Fruit fly (Drosophila melanogaster): ENCODE data around the gene png.

Gene png

dm6 chrX:1341944-1342392 is 15.4 kb downstream of the png start, which contains the start of gene Naa30A (continued):
- TF ChIP-seq trem (tag; optimal IDR thresholded peaks at IDR 0.05) (peak; percentile 51), CG10462 (GFP tag; optimal IDR thresholded peaks at IDR 0.05) (no peak), ssp (GFP tag; IDR thresholded peaks at IDR 0.05) (no peak), CG15696 (tag; optimal IDR thresholded peaks at IDR 0.05) (no peak), CG12659 (GFP tag; optimal IDR thresholded peaks at IDR 0.05) (peak; percentile 33), CG12219 (GFP tag; optimal IDR thresholded peaks at IDR 0.05) (no peak), CG11560 (tag; IDR thresholded peaks at IDR 0.05) (peak; percentile 26; the same call in 1 of the 3 replicates), ftz-f1 (GFP tag; optimal IDR thresholded peaks at IDR 0.05) (no peak), grn (GFP tag; optimal IDR thresholded peaks at IDR 0.05) (no peak), Doc3 (GFP tag; IDR thresholded peaks at IDR 0.05; ENCODE audit: partially characterized antibody) (peak; percentile 90), PHDP (tag; optimal IDR thresholded peaks at IDR 0.05) (peak; percentile 14), tna (GFP tag; IDR thresholded peaks at IDR 0.05; ENCODE audit: partially characterized antibody) (peak; percentile 94), cg (GFP tag; optimal IDR thresholded peaks at IDR 0.05) (peak; percentile 95), CG32767 (GFP tag; IDR thresholded peaks at IDR 0.05) (no peak), Med (GFP tag) (peak; percentile 48), pzg (GFP tag; optimal IDR thresholded peaks at IDR 0.05) (peak; percentile 67), CkIIα-i1 (GFP tag; IDR thresholded peaks at IDR 0.05) (no peak), Camta (GFP tag; optimal IDR thresholded peaks at IDR 0.05) (no peak), CG7963 (GFP tag; IDR thresholded peaks at IDR 0.05; ENCODE audit: partially characterized antibody) (peak; percentile 96), sr (GFP tag; IDR thresholded peaks at IDR 0.05) (peak; percentile 64; the same call in 1 of the 3 replicates), CG7786 (GFP tag; optimal IDR thresholded peaks at IDR 0.05) (no peak), CG9932 (GFP tag; IDR thresholded peaks at IDR 0.05) (peak; percentile 22; the same call in 1 of the 2 replicates), wor (GFP tag; IDR thresholded peaks at IDR 0.05) (no peak), MBD-R2 (GFP tag; IDR thresholded peaks at IDR 0.05) (peak; percentile 87), Sox100B (GFP tag; optimal IDR thresholded peaks at IDR 0.05) (no peak), vnd (GFP tag; IDR thresholded peaks at IDR 0.05; ENCODE audit: partially characterized antibody) (peak; percentile 96), shn (GFP tag; optimal IDR thresholded peaks at IDR 0.05) (no peak), Side (GFP tag; optimal IDR thresholded peaks at IDR 0.05) (no peak), amos (GFP tag; IDR thresholded peaks at IDR 0.05; ENCODE audit: partially characterized antibody) (peak; percentile 97), CG8478 (optimal IDR thresholded peaks at IDR 0.05) (peak; percentile 87), Hmr (GFP tag; optimal IDR thresholded peaks at IDR 0.05) (peak; percentile 24), CG10321 (GFP tag; IDR thresholded peaks at IDR 0.05) (no peak), CG8089 (GFP tag; optimal IDR thresholded peaks at IDR 0.05) (no peak), HLH4C (GFP tag; IDR thresholded peaks at IDR 0.05; ENCODE audit: partially characterized antibody) (peak; percentile 97), Xbp1 (GFP tag; optimal IDR thresholded peaks at IDR 0.05) (no peak), wek (GFP tag; optimal IDR thresholded peaks at IDR 0.05) (no peak), Drgx (GFP tag; IDR thresholded peaks at IDR 0.05) (no peak), CG2712 (tag; optimal IDR thresholded peaks at IDR 0.05) (peak; percentile 44), CG7357 (GFP tag; IDR thresholded peaks at IDR 0.05) (no peak), Hr3 (GFP tag; optimal IDR thresholded peaks at IDR 0.05) (no peak), scrt (GFP tag; optimal IDR thresholded peaks at IDR 0.05) (no peak), CG10431 (GFP tag; optimal IDR thresholded peaks at IDR 0.05) (no peak), sd (tag; optimal IDR thresholded peaks at IDR 0.05) (no peak), CG18764 (GFP tag; optimal IDR thresholded peaks at IDR 0.05) (no peak), prd (optimal IDR thresholded peaks at IDR 0.05) (no peak), prd (GFP tag; IDR thresholded peaks at IDR 0.05) (no peak), eve (GFP tag; optimal IDR thresholded peaks at IDR 0.05) (no peak), CG11085 (GFP tag; IDR thresholded peaks at IDR 0.05) (no peak), Sin3A (optimal IDR thresholded peaks at IDR 0.05) (peak; percentile 10), CG17802 (tag; optimal IDR thresholded peaks at IDR 0.05) (no peak), cas (GFP tag; IDR thresholded peaks at IDR 0.05) (no peak), odd (GFP tag; optimal IDR thresholded peaks at IDR 0.05) (no peak)
